Fruit fly (Drosophila melanogaster): ENCODE results near the gene CG12576.

CG12576 gene

dm6 chrX:22491028-22491769 lies 9.0 kb upstream of the CG12576 start (continued):
- TF ChIP-seq Bdp1 (GFP tag; optimal IDR thresholded peaks at IDR 0.05) (no peak), CG32767 (GFP tag; IDR thresholded peaks at IDR 0.05) (no peak), sisA (GFP tag; IDR thresholded peaks at IDR 0.05) (0 out of 2 replicates have a peak, but pooled peaks have one; percentile 31), CG8281 (tag; optimal IDR thresholded peaks at IDR 0.05) (peak; percentile 21), Asciz (GFP tag; optimal IDR thresholded peaks at IDR 0.05) (peak; percentile 47), fd96Cb (tag; optimal IDR thresholded peaks at IDR 0.05) (peak; percentile 62), trem (tag; optimal IDR thresholded peaks at IDR 0.05) (no peak), cato (GFP tag; optimal IDR thresholded peaks at IDR 0.05; ENCODE audit: borderline replicate concordance) (peak; percentile 56), lab (GFP tag; optimal IDR thresholded peaks at IDR 0.05) (peak; percentile 47), NK7.1 (GFP tag; optimal IDR thresholded peaks at IDR 0.05) (no peak), Hr39 (optimal IDR thresholded peaks at IDR 0.05) (no peak), Jarid2 (GFP tag; optimal IDR thresholded peaks at IDR 0.05) (peak; percentile 71), chm (GFP tag; IDR thresholded peaks at IDR 0.05) (no peak), Lim3 (GFP tag; IDR thresholded peaks at IDR 0.05) (no peak), CG9215 (GFP tag; IDR thresholded peaks at IDR 0.05) (peak; percentile 51), CG1603 (tag; optimal IDR thresholded peaks at IDR 0.05) (no peak), CG2678 (tag; optimal IDR thresholded peaks at IDR 0.05) (peak; percentile 86), en (GFP tag; optimal IDR thresholded peaks at IDR 0.05) (no peak), Max (GFP tag; optimal IDR thresholded peaks at IDR 0.05) (peak; percentile 13), CG18764 (GFP tag; optimal IDR thresholded peaks at IDR 0.05) (peak; percentile 11), pnt (GFP tag; optimal IDR thresholded peaks at IDR 0.05) (peak; percentile 13), CG8089 (GFP tag; optimal IDR thresholded peaks at IDR 0.05) (no peak), CTCF (GFP tag; optimal IDR thresholded peaks at IDR 0.05) (no peak), Gug (GFP tag; IDR thresholded peaks at IDR 0.05) (no peak; the same call in 3 of the 4 replicates), CG17359 (tag; optimal IDR thresholded peaks at IDR 0.05) (peak; percentile 51), Usf (GFP tag; optimal IDR thresholded peaks at IDR 0.05) (peak; percentile 62), Nf-YA (GFP tag; IDR thresholded peaks at IDR 0.05) (no peak), pb (GFP tag; optimal IDR thresholded peaks at IDR 0.05) (no peak), Hr3 (GFP tag; optimal IDR thresholded peaks at IDR 0.05) (peak; percentile 70), NFAT (GFP tag; IDR thresholded peaks at IDR 0.05) (no peak), CG9437 (GFP tag; optimal IDR thresholded peaks at IDR 0.05) (peak; percentile 83), Hand (GFP tag; optimal IDR thresholded peaks at IDR 0.05) (peak; percentile 20), Blimp-1 (GFP tag; optimal IDR thresholded peaks at IDR 0.05) (peak; percentile 27), CG13123 (GFP tag; optimal IDR thresholded peaks at IDR 0.05) (peak; percentile 6), Sry-δ (GFP tag; optimal IDR thresholded peaks at IDR 0.05) (no peak), CG4360 (GFP tag; IDR thresholded peaks at IDR 0.05) (no peak), Ets65A (GFP tag) (peak; percentile 75), CG11695 (GFP tag; IDR thresholded peaks at IDR 0.05) (0 out of 3 replicates have a peak, but pooled peaks have one; percentile 55), CG11247 (GFP tag; IDR thresholded peaks at IDR 0.05) (0 out of 2 replicates have a peak, but pooled peaks have one; percentile 8), pho (GFP tag; optimal IDR thresholded peaks at IDR 0.05) (peak; percentile 19), CG17568 (GFP tag; optimal IDR thresholded peaks at IDR 0.05) (no peak), CG3281 (GFP tag; optimal IDR thresholded peaks at IDR 0.05) (peak; percentile 76), CG14710 (tag; optimal IDR thresholded peaks at IDR 0.05) (peak; percentile 61), CG1832 (GFP tag; optimal IDR thresholded peaks at IDR 0.05) (no peak), CG10321 (GFP tag; IDR thresholded peaks at IDR 0.05) (no peak), CG30020 (tag; optimal IDR thresholded peaks at IDR 0.05) (peak; percentile 18), Pdp1 (GFP tag; optimal IDR thresholded peaks at IDR 0.05) (peak in 1 of 2 experiments; percentile 37), CG17385 (GFP tag; optimal IDR thresholded peaks at IDR 0.05) (peak; percentile 71), HmgD (GFP tag; optimal IDR thresholded peaks at IDR 0.05) (no peak), CG13287 (GFP tag; IDR thresholded peaks at IDR 0.05; ENCODE audit: partially characterized antibody) (peak; percentile 21; the same call in 1 of the 2 replicates)

All from whole organism, embryonic.